Worm (Caenorhabditis elegans): ENCODE data around the gene srxa-1.

Gene srxa-1

DNA sequence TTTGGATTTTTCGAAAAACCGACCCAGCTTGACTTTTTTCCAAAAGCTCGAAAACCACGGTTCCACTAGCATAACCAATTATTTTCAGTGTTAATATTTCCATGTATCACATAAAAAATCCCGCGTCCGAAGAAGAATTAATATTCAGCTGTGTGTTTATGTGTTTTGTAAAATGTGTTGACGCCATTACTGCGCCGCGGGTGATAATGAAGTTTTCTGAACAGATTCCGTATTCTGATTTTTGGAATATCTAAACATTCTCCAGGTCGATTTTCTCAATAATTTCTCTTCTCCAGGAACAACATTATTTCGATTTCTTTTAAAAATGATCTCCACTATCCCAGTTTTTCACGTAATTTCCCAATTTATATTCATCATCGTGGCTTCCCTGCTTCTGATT is 2.8 kb downstream of the srxa-1 start, which contains the start of gene srxa-6:
srxa-6 (plus strand) TSS at position 301 of the 400 bp plus-strand sequence.
- TF ChIP-seq hmbx-1 (tag; optimal IDR thresholded peaks at IDR 0.05), result no peak
- no peak for TF ChIP-seq sea-1 (GFP tag; conservative IDR thresholded peaks at IDR 0.05)
- TF ChIP-seq aly-1 (tag; optimal IDR thresholded peaks at IDR 0.05), result no peak
- TF ChIP-seq tbx-37 (GFP tag; conservative IDR thresholded peaks at IDR 0.05), result no peak
- no peak for TF ChIP-seq pes-1 (GFP tag; IDR thresholded peaks at IDR 0.05)

DNA sequence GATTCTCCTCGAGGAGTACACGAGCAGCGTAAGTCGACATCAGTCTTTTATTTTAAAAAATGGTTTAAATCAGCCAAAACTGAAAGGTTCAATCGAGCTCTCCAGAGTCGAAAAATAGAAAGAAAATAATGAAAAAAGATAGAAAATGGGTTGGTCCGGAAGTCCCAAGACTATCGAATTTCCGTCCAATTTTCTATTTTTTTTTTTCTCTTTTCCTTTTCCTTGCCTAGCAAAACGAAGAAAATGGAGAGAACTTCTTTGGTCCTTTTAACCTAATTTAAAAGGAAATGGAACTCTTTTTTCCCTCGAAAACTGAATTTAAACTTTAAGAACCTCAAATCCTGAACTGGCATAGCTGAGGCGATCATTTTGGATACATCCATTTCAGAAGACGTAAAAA is 7.5 kb downstream of the srxa-1 start:
- TF ChIP-seq sea-1 (GFP tag; conservative IDR thresholded peaks at IDR 0.05) (no peak), flt-1 (GFP tag; IDR thresholded peaks at IDR 0.05) (no peak), scrt-1 (GFP tag; IDR thresholded peaks at IDR 0.05) (no peak), B0310.2 (tag; optimal IDR thresholded peaks at IDR 0.05) (no peak), pes-1 (GFP tag; IDR thresholded peaks at IDR 0.05) (no peak), hnd-1 (tag; optimal IDR thresholded peaks at IDR 0.05) (no peak), tbx-11 (GFP tag; IDR thresholded peaks at IDR 0.05) (no peak), ama-1 (optimal IDR thresholded peaks at IDR 0.05) (no peak), F13C5.2 (tag; optimal IDR thresholded peaks at IDR 0.05) (no peak), ets-7 (tag; optimal IDR thresholded peaks at IDR 0.05) (no peak), hmbx-1 (tag; optimal IDR thresholded peaks at IDR 0.05) (no peak), ceh-36 (tag; optimal IDR thresholded peaks at IDR 0.05) (no peak)

DNA sequence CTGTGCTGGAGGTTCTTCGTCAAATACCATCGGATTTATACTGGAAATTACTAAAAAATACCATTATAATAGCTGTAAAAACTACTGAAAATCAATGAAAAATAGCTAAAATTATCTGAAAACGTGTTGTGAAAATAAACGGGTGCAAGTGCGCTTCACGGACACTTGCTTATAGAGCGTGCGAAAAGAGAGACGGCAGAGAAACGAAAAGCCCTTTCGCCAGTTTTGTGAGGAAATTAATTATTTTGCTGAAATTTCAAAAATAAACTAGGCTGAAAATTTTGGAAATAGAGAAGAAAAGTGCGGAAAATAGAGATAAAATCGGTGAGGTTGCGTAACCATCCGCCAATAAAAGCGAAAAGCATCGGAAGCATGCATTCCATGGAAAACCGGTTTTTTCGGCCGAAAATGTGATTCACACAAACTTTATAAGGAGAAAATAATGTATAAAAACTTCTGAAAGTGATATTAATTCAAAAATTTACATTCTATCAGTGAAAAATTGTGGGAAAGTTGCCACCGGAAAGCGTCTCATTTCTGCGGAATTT is 12.5 kb downstream of the srxa-1 start, which contains the start of gene dnj-25:
dnj-25 (minus strand) TSS at position 57 of the 548 bp plus-strand sequence.
- TF ChIP-seq hnd-1 (tag; optimal IDR thresholded peaks at IDR 0.05) (no peak), F13C5.2 (tag; optimal IDR thresholded peaks at IDR 0.05) (peak; percentile 27)

DNA sequence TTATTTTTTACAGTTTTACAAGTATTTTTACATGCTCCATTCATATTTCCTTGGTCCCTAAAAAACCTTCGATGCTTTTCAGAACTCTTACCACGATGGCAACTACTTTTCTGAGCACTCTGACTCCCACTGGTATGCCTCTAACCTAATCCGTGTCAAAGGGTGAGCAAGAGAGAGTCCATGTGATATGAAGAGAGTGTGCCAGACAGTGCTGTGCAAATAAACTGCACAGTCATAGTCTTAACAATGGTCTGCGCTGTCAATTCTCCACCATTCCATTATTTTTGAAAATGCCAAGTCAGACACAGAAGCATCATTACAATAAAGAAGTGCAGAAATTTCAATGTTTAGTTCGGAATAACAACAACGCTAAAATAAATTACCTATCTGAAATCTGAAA is 13.4 kb downstream of the srxa-1 start:
- TF ChIP-seq flt-1 (GFP tag; IDR thresholded peaks at IDR 0.05) (no peak), hnd-1 (tag; optimal IDR thresholded peaks at IDR 0.05) (no peak)

DNA sequence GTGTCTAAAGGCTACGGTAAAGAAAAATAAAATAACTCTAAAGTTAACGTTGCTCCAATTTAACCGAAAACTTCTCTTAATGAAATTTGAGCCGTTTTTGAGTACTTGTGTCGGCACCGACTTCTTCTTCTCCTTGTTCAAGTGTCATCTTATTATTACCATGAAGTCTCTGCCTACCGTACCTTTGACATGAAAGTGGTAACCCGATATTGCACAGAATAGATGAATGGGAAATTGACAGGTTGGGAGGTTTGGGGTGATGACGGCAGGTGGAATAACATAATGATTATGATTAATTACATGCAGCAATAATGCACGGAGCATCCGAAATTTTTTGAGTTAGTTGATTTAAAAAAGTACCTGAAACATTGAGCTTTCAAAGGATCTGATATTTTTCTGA is 14.9 kb downstream of the srxa-1 start:
- TF ChIP-seq ceh-36 (tag; optimal IDR thresholded peaks at IDR 0.05), result no peak
- no peak for TF ChIP-seq F13C5.2 (tag; optimal IDR thresholded peaks at IDR 0.05)
- no peak for TF ChIP-seq tbx-11 (GFP tag; IDR thresholded peaks at IDR 0.05)
- TF ChIP-seq ceh-13 (GFP tag; optimal IDR thresholded peaks at IDR 0.05), result no peak
- TF ChIP-seq sea-1 (GFP tag; conservative IDR thresholded peaks at IDR 0.05), result no peak

DNA sequence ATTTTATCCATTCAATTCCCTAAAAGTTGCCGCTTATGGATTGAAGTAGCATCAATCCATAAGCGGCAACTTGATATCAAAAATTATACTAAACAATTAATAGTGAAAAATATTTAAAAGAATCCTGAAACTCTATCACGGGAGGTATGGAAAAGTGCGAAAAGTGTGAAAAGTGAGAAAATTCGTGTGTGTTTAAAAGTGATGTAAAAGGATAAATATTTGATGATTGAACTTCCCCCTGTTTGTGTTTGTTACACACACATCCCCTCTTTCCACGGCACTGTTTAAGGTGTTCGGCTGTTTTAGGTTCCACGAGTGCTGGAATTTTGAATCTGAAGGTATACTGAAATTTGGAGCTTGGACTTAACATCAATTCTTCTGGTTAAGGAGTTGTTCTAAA is 16.1 kb downstream of the srxa-1 start:
- TF ChIP-seq tra-4 (tag; optimal IDR thresholded peaks at IDR 0.05) (no peak), tbx-11 (GFP tag; IDR thresholded peaks at IDR 0.05) (0 out of 2 replicates have a peak, but pooled peaks have one; percentile 17), B0310.2 (tag; optimal IDR thresholded peaks at IDR 0.05) (no peak), ceh-13 (GFP tag; optimal IDR thresholded peaks at IDR 0.05) (no peak), aly-1 (tag; optimal IDR thresholded peaks at IDR 0.05) (no peak)

DNA sequence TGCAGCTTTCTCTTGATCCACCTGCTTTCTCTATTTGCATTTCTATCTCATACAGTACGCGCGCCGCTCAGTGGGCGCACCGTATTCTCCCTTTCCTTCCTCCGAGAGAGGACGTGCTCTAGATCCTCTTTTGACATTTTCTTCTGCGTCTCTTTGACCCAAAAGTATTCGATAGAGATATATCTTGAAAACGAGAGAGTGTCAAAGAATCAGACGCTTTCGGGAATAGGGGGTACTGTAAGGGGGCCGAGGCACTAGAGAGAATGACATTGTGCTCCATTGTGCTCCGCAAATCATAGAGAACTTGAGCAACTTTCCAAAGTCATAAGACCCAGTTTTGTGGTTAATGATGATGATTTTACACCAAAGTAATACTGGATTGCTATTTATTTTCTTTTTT is 17.2 kb downstream of the srxa-1 start:
- no peak for TF ChIP-seq ceh-36 (tag; optimal IDR thresholded peaks at IDR 0.05)
- no peak for TF ChIP-seq ceh-13 (GFP tag; optimal IDR thresholded peaks at IDR 0.05)
- TF ChIP-seq B0310.2 (tag; optimal IDR thresholded peaks at IDR 0.05), result no peak

DNA sequence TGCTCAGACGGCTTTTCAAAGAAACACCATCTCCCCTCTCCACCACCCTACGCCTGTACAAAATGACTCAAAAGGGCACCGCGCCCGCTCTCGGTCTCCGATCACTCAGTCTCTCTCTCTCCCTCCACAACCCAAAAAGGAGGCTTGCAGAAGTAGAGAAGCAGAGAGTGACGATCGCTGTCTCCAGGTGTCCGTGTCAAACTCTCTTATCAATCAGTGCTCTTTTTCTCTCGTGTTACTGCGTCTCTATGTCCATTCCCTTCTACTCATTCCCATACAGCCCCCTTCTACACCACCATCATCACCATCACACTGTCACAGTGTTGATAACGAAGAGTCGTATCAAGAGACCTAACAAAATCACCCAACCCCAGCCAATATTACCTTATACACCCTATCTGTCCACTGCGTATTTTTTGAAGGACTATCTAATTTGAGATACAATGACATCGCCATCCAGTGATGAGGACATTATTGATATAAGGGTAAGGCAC is 20.8 kb downstream of the srxa-1 start, which contains the start of gene pha-4:
pha-4 (plus strand) TSS at position 444 of the 494 bp plus-strand sequence.
- TF ChIP-seq tbx-11 (GFP tag; IDR thresholded peaks at IDR 0.05) (no peak), pes-1 (GFP tag; IDR thresholded peaks at IDR 0.05) (no peak), ceh-36 (tag; optimal IDR thresholded peaks at IDR 0.05) (no peak)

DNA sequence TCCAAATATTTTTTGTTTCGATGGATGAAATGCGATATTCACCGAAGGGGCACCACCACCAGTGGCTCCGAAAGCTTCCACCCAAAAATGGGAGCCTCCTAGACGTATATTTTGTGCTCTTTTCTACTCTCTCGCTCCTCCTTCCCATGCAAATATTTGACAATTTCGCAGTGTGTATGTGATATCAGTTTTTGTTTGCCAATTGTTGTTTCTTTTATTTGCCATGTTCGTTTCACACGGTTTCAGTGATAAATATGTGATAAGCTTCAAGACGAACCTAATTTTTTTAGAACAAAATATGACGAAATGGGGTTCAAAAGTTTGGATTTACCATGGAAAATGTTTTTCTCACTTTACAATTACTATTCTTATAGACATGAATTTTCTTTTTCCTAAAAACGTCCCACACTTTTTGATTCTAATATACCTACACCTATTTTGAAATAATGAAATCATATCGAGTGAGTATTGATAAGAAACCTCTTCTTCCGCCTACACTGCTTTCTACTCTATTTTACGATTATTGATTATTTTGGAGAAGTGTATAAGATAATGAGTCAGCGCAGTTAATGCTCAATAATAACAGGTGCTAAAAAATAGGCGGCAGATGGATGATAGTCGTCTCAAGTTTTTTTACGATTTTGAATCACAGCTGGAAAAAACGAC is 22.1 kb downstream of the srxa-1 start:
- TF ChIP-seq ceh-36 (tag; optimal IDR thresholded peaks at IDR 0.05), result no peak
- TF ChIP-seq flt-1 (GFP tag; IDR thresholded peaks at IDR 0.05), result no peak
- TF ChIP-seq hnd-1 (tag; optimal IDR thresholded peaks at IDR 0.05), result no peak
- no peak for TF ChIP-seq hmg-4 (GFP tag; optimal IDR thresholded peaks at IDR 0.05)
- no peak for TF ChIP-seq ceh-13 (GFP tag; optimal IDR thresholded peaks at IDR 0.05)

DNA sequence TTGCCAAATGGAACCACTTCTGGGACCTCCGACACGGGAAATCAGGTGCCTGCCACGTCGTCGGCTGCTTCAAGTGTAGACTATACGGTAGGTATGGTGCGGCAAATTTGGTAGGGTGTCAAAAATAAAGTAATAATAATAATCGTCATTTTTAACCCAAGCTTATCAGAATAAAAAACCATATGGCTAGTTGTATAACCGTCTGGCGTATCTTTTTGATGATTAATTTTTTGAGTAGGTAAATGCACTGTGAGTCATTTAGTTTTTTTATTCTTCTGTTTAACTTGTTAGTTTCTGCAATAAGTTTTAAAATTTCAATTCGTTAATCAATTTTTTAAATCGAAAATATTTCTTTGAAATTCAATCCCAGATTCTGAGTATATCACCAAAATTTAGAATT is 23.6 kb downstream of the srxa-1 start:
- TF ChIP-seq flt-1 (GFP tag; IDR thresholded peaks at IDR 0.05), result no peak
- TF ChIP-seq tbx-37 (GFP tag; conservative IDR thresholded peaks at IDR 0.05), result no peak
- no peak for TF ChIP-seq hmbx-1 (tag; optimal IDR thresholded peaks at IDR 0.05)
- TF ChIP-seq aly-1 (tag; optimal IDR thresholded peaks at IDR 0.05), result no peak
- TF ChIP-seq F13C5.2 (tag; optimal IDR thresholded peaks at IDR 0.05), result no peak
- no peak for TF ChIP-seq B0310.2 (tag; optimal IDR thresholded peaks at IDR 0.05)
- TF ChIP-seq ceh-13 (GFP tag; optimal IDR thresholded peaks at IDR 0.05), result no peak
- no peak for TF ChIP-seq hmg-4 (GFP tag; optimal IDR thresholded peaks at IDR 0.05)
- no peak for TF ChIP-seq pes-1 (GFP tag; IDR thresholded peaks at IDR 0.05)
- TF ChIP-seq ceh-36 (tag; optimal IDR thresholded peaks at IDR 0.05), result no peak
- TF ChIP-seq ets-7 (tag; optimal IDR thresholded peaks at IDR 0.05), result no peak
- no peak for TF ChIP-seq ama-1 (optimal IDR thresholded peaks at IDR 0.05)
- no peak for TF ChIP-seq tra-4 (tag; optimal IDR thresholded peaks at IDR 0.05)
- TF ChIP-seq scrt-1 (GFP tag; IDR thresholded peaks at IDR 0.05), result no peak
- no peak for TF ChIP-seq sea-1 (GFP tag; conservative IDR thresholded peaks at IDR 0.05)
- no peak for TF ChIP-seq hnd-1 (tag; optimal IDR thresholded peaks at IDR 0.05)

Measured in whole organism, early embryonic.